Worm (Caenorhabditis elegans) whole organism, L2 larva: ENCODE measurements around the gene F59B2.13.

Experiments used
- C34F6.9 ChIP-seq: fragments of 150-350 bp; optimal IDR thresholded peaks from 2 replicates; lab custom pipeline; 2014; ENCODE audit warnings: missing biosample characterization, missing genetic modification characterization
- F13H6.1 ChIP-seq: sonication (generic microtip); optimal IDR thresholded peaks from 2 replicates; lab custom pipeline; 2016; ENCODE audit warnings: missing genetic modification characterization, missing compliant biosample characterization
- R02D3.7 ChIP-seq: fragments of 150-350 bp; optimal IDR thresholded peaks from 2 replicates; lab custom pipeline; 2014; ENCODE audit warnings: missing biosample characterization, missing genetic modification characterization
- Y55F3AM.14 ChIP-seq: fragments of 200-800 bp; sonication (Bioruptor generic); optimal IDR thresholded peaks from 2 replicates; lab custom pipeline; 2018; ENCODE audit warnings: mild to moderate bottlenecking, missing genetic modification characterization, missing compliant biosample characterization
- alr-1 ChIP-seq: fragments of 150-350 bp; optimal IDR thresholded peaks from 2 replicates; lab custom pipeline; 2014; ENCODE audit warnings: missing biosample characterization, missing genetic modification characterization
- aly-2 ChIP-seq: fragments of 150-350 bp; optimal IDR thresholded peaks from 2 replicates; lab custom pipeline; 2014; ENCODE audit warnings: missing biosample characterization, missing genetic modification characterization
- blmp-1 ChIP-seq: sonication (generic microtip); optimal IDR thresholded peaks from 2 replicates; lab custom pipeline; 2017; ENCODE audit warnings: missing genetic modification characterization, mild to moderate bottlenecking, missing compliant biosample characterization, antibody characterized with exemption, moderate library complexity; ENCODE audit not compliant: insufficient read depth
- ceh-16 ChIP-seq: fragments of 150-350 bp; optimal IDR thresholded peaks from 2 replicates; lab custom pipeline; 2014; ENCODE audit warnings: missing biosample characterization, missing genetic modification characterization
- ceh-82 ChIP-seq: fragments of 150-350 bp; optimal IDR thresholded peaks from 2 replicates; lab custom pipeline; 2014; ENCODE audit warnings: missing biosample characterization, missing genetic modification characterization
- crh-2 ChIP-seq: sonication (generic microtip); optimal IDR thresholded peaks from 2 replicates; lab custom pipeline; 2017; ENCODE audit warnings: missing biosample characterization, missing genetic modification characterization
- dmd-4 ChIP-seq: sonication (generic microtip); optimal IDR thresholded peaks from 2 replicates; lab custom pipeline; 2017; ENCODE audit warnings: missing biosample characterization, missing genetic modification characterization
- egl-27 ChIP-seq: sonication (generic microtip); optimal IDR thresholded peaks from 3 replicates; lab custom pipeline; 2017; ENCODE audit warnings: missing biosample characterization, missing genetic modification reagents, missing genetic modification characterization
- elt-1 ChIP-seq: fragments of 150-350 bp; optimal IDR thresholded peaks from 2 replicates; lab custom pipeline; 2014; ENCODE audit warnings: missing biosample characterization, missing genetic modification characterization
- fos-1 ChIP-seq: fragments of 150-350 bp; optimal IDR thresholded peaks from 2 replicates; lab custom pipeline; 2014; ENCODE audit warnings: missing biosample characterization, missing genetic modification characterization
- gmeb-1 ChIP-seq: fragments of 150-350 bp; optimal IDR thresholded peaks from 2 replicates; lab custom pipeline; 2014; ENCODE audit warnings: missing biosample characterization, missing genetic modification characterization
- lin-11 ChIP-seq: fragments of 150-350 bp; sonication (generic microtip); optimal IDR thresholded peaks from 2 replicates; lab custom pipeline; 2014; ENCODE audit warnings: missing biosample characterization, missing genetic modification characterization, inconsistent platforms, mixed read lengths
- lin-39 ChIP-seq: fragments of 150-350 bp; optimal IDR thresholded peaks from 2 replicates; lab custom pipeline; 2014; ENCODE audit warnings: missing biosample characterization, missing genetic modification reagents, missing genetic modification characterization
- lsy-2 ChIP-seq, 2 experiments: fragments of 150-350 bp in 1 of 2; sonication (generic microtip) in 1 of 2; optimal IDR thresholded peaks; 2 replicates each; lab custom pipeline; 2014 to 2017; ENCODE audit warnings: missing biosample characterization in 2 of 2, missing genetic modification characterization in 2 of 2
- mab-5 ChIP-seq: fragments of 150-350 bp; optimal IDR thresholded peaks from 2 replicates; lab custom pipeline; 2014; ENCODE audit warnings: missing biosample characterization, missing genetic modification characterization
- mdl-1 ChIP-seq, 2 experiments: fragments of 150-350 bp in 1 of 2; sonication (generic microtip) in 1 of 2; optimal IDR thresholded peaks; 2 replicates each; lab custom pipeline; 2017; ENCODE audit warnings: missing biosample characterization in 2 of 2, missing genetic modification characterization in 2 of 2
- nhr-10 ChIP-seq: sonication (generic microtip); optimal IDR thresholded peaks from 2 replicates; lab custom pipeline; 2017; ENCODE audit warnings: missing biosample characterization, missing genetic modification characterization
- nhr-11 ChIP-seq: fragments of 150-350 bp; optimal IDR thresholded peaks from 2 replicates; lab custom pipeline; 2014; ENCODE audit warnings: missing biosample characterization, missing genetic modification characterization
- nhr-129 ChIP-seq: fragments of 150-350 bp; optimal IDR thresholded peaks from 2 replicates; lab custom pipeline; 2014; ENCODE audit warnings: missing biosample characterization, missing genetic modification characterization
- nhr-21 ChIP-seq: fragments of 150-350 bp; optimal IDR thresholded peaks from 2 replicates; lab custom pipeline; 2014; ENCODE audit warnings: missing biosample characterization, missing genetic modification characterization
- nhr-237 ChIP-seq: fragments of 150-350 bp; optimal IDR thresholded peaks from 2 replicates; lab custom pipeline; 2014; ENCODE audit warnings: missing biosample characterization, missing genetic modification characterization
- nhr-77 ChIP-seq: fragments of 150-350 bp; optimal IDR thresholded peaks from 2 replicates; lab custom pipeline; 2014; ENCODE audit warnings: missing biosample characterization, missing genetic modification characterization
- peb-1 ChIP-seq: fragments of 150-350 bp; optimal IDR thresholded peaks from 2 replicates; lab custom pipeline; 2014; ENCODE audit warnings: missing biosample characterization, missing genetic modification characterization
- sem-4 ChIP-seq: fragments of 150-350 bp; optimal IDR thresholded peaks from 2 replicates; lab custom pipeline; 2014; ENCODE audit warnings: missing biosample characterization, missing genetic modification reagents, missing genetic modification characterization
- sma-3 ChIP-seq: sonication (generic microtip); optimal IDR thresholded peaks from 2 replicates; lab custom pipeline; 2016; ENCODE audit warnings: missing genetic modification reagents, missing genetic modification characterization, missing compliant biosample characterization
- sma-9 ChIP-seq, 2 experiments: fragments of 150-350 bp in 1 of 2; sonication (generic microtip) in 1 of 2; optimal IDR thresholded peaks; 2 replicates each; lab custom pipeline; 2014 to 2016; ENCODE audit warnings: missing genetic modification characterization in 2 of 2, mild to moderate bottlenecking in 1 of 2, missing biosample characterization in 1 of 2, missing compliant biosample characterization in 1 of 2, missing genetic modification reagents in 1 of 2, moderate library complexity in 1 of 2
- snpc-4 ChIP-seq: fragments of 150-350 bp; optimal IDR thresholded peaks from 2 replicates; lab custom pipeline; 2014; ENCODE audit warnings: missing biosample characterization, missing genetic modification characterization
- zag-1 ChIP-seq: fragments of 150-350 bp; optimal IDR thresholded peaks from 2 replicates; lab custom pipeline; 2014; ENCODE audit warnings: missing biosample characterization, missing genetic modification characterization
- ztf-1 ChIP-seq: fragments of 200-800 bp; sonication (Bioruptor generic); conservative IDR thresholded peaks from 2 replicates; pipeline ENCODE4 v1.3.6; 2022; ENCODE audit warnings: missing genetic modification characterization, missing compliant biosample characterization
- ztf-11 ChIP-seq: sonication (generic microtip); optimal IDR thresholded peaks from 2 replicates; lab custom pipeline; 2017; ENCODE audit warnings: missing biosample characterization, missing genetic modification characterization
- ztf-4 ChIP-seq: fragments of 150-350 bp; optimal IDR thresholded peaks from 2 replicates; lab custom pipeline; 2014; ENCODE audit warnings: missing biosample characterization, missing genetic modification characterization

F59B2.13 gene

DNA sequence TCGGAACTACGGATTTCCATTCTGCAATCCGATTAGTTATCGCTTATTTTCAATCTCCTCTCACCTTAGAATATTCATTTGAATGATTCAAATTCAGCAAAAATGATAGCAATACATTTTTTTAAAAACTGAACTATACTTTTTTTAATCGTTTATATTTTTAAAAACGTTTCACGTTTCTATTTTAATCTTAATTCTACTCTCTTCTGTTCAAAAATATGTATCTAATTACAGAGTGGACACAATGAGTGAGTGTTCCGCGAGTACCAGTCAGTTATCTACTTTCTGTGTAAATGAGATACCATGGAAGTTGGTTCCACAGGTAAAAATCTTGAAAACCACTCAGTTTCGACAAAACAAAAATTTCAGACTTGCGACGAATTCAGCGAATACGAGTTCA is 24.3 kb downstream of the F59B2.13 start, which contains the start of the genes F59B2.15 and zif-1:
Gene F59B2.15 (minus strand): TSS at position 101 of the 400 bp plus-strand sequence.
Gene zif-1 (plus strand): TSS at position 235 of the 400 bp plus-strand sequence.
- no peak for TF ChIP-seq sma-9 (GFP tag; optimal IDR thresholded peaks at IDR 0.05; lab: Kevin White, UChicago)
- TF ChIP-seq sma-9 (tag; optimal IDR thresholded peaks at IDR 0.05; lab: Kevin White, UChicago) = no peak
- no peak for TF ChIP-seq R02D3.7
- no peak for TF ChIP-seq snpc-4

DNA sequence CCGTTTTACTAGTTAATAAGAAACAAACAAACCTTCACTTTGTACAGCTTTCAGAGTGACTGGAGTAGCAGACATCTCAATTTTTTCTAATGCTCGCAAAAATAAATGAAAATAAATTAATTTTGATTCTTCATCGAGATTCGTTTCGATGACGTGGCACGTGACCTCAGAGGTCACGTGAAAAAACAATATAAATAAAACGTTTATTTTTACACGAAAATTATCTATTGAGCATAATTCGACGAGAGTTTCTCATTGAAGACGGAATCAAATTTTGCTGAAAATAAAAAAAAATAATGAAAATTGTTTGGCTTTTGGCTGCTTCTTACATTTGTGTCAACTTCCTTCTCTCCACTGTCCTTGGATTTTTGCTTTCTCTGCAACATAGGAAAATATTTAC is 25.0 kb downstream of the F59B2.13 start, which contains the start of gene rpn-6.2:
Gene rpn-6.2 (minus strand): TSS at position 101 of the 400 bp plus-strand sequence.
- no peak for TF ChIP-seq nhr-21 (tag; lab: Kevin White, UChicago)
- TF ChIP-seq F13H6.1 = no peak
- TF ChIP-seq lsy-2 (tag; optimal IDR thresholded peaks at IDR 0.05; lab: Kevin White, UChicago) = no peak
- no peak for TF ChIP-seq nhr-11 (tag; lab: Kevin White, UChicago)
- TF ChIP-seq sem-4 (tag; lab: Kevin White, UChicago) = no peak
- TF ChIP-seq ztf-11 (tag; lab: Kevin White, UChicago) = no peak
- TF ChIP-seq sma-3 = no peak
- TF ChIP-seq crh-2 (tag; lab: Kevin White, UChicago) = no peak
- no peak for TF ChIP-seq mdl-1 (tag; optimal IDR thresholded peaks at IDR 0.05; lab: Kevin White, UChicago)
- no peak for TF ChIP-seq lin-39 (tag; lab: Kevin White, UChicago)

DNA sequence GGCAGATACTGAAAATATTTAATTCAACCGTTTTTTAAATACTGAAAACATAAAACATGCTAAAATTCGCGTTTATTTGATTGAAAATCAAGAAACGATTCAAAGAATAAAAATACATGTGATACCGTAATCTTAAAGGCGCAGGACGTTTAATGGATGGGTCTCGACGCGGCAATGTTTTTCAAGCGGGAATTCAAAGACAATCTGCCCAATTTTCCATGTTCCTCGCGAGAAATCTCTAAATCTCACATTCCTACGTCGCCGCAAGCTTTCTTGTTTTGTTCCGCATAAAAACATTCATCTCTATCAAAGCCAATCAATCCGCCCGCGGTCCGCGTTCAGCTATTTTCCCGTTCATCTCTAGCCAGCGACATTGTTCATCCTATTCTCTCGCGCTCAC is 25.4 kb downstream of the F59B2.13 start:
- no peak for TF ChIP-seq egl-27 (tag; lab: Kevin White, UChicago)

DNA sequence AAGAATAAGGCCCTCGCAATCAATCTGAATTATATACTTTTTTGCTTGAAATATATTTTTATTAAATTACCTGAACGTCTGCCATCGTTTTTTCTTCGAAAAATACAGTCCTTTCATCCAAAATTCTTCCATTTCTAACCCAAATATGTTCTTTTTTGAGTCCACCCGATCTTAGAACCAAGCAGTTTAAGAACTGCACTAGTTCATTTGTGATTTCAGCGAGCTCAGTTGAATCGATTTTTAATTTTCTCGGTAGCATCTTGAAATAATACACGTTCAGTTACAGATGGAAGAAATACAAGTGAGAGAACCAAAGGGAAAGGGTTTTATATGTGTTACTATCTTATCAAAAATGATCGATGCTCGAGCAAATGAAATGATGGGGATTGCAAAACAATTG is 27.3 kb downstream of the F59B2.13 start, which contains the start of gene F59B2.3:
Gene F59B2.3 (minus strand): TSS at position 259 of the 400 bp plus-strand sequence.
- TF ChIP-seq nhr-129 (tag; lab: Kevin White, UChicago) (no peak), gmeb-1 (tag; lab: Kevin White, UChicago) (no peak), fos-1 (tag; lab: Kevin White, UChicago) (no peak), ceh-16 (tag; lab: Kevin White, UChicago) (no peak), alr-1 (tag; lab: Kevin White, UChicago) (no peak), dmd-4 (no peak), blmp-1 (tag; lab: Kevin White, UChicago) (no peak), aly-2 (tag; lab: Kevin White, UChicago) (no peak), sma-3 (no peak), ztf-1 (GFP tag; lab: Robert Waterston, UW) (no peak), zag-1 (tag; lab: Kevin White, UChicago) (no peak), nhr-10 (tag; lab: Kevin White, UChicago) (no peak), nhr-237 (tag; lab: Kevin White, UChicago) (no peak), nhr-77 (tag; lab: Kevin White, UChicago) (no peak), mab-5 (no peak), snpc-4 (no peak), ceh-82 (no peak), elt-1 (tag; lab: Kevin White, UChicago) (no peak), peb-1 (tag; lab: Kevin White, UChicago) (no peak)

DNA sequence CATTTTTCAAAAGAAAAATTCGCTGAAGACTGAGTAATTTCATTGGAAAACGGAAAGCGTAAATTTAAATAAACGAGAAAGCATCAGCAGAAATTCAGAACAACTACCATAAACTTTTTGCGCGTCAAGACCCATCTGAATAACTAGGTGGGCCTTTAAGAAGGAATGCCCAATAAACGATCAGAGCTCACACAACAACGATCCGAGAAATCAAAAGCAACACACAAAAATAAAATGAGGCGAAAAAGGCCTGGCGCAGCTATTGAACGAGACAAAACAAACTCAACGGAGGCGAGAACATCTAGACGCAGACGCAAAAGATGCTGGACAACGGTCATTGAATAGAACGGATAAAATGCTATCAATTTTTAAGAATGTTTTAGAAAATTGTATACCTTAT is 28.0 kb downstream of the F59B2.13 start:
- TF ChIP-seq lin-11 (tag; lab: Kevin White, UChicago) (no peak), ceh-16 (tag; lab: Kevin White, UChicago) (no peak), C34F6.9 (tag; lab: Kevin White, UChicago) (no peak), nhr-237 (tag; lab: Kevin White, UChicago) (no peak), elt-1 (tag; lab: Kevin White, UChicago) (no peak), sma-9 (GFP tag; optimal IDR thresholded peaks at IDR 0.05; lab: Kevin White, UChicago) (no peak), sma-9 (tag; optimal IDR thresholded peaks at IDR 0.05; lab: Kevin White, UChicago) (no peak), nhr-129 (tag; lab: Kevin White, UChicago) (no peak), gmeb-1 (tag; lab: Kevin White, UChicago) (no peak), dmd-4 (no peak), ztf-4 (tag; lab: Kevin White, UChicago) (no peak), nhr-10 (tag; lab: Kevin White, UChicago) (no peak), Y55F3AM.14 (GFP tag; lab: Kevin White, UChicago) (no peak), nhr-11 (tag; lab: Kevin White, UChicago) (no peak), blmp-1 (tag; lab: Kevin White, UChicago) (no peak)
